Worm (Caenorhabditis elegans): ENCODE results near the gene F43C11.2.

DNA sequence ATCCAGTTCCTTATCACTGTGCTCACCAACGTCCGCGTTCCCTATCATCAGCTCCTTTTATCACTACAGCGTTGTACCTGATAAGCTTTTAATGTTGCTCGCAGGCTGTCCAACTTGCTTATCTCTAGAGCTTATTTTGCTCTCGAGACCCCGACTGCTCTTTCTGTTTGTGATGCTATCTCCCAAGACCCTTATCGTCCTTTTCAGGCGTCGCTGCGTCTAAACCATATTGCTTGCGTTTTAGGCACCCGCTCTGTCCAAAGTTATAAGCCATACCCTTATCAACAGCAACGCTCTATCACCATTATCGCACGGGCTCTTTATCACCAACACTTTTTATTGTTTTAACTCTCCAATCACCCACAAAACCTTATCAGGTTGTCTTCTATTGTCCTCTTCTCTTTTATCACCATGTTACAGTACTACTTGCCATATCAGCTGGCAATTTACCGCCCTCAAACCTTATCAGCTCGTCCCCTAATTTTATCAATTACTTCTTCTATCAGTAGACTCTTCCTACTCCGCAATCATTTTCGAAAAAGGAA lies 24.0 kb downstream of the F43C11.2 start:
- no peak for TF ChIP-seq him-1 (tag; optimal IDR thresholded peaks at IDR 0.05)
- TF ChIP-seq W03F9.2 (tag; optimal IDR thresholded peaks at IDR 0.05): peak; percentile 18

Measured in whole organism, L4/young adult.